Fruit fly (Drosophila melanogaster): ENCODE measurements around the gene CG16952.

Gene CG16952

dm6 chrX:15840003-15840402 is 30.0 kb upstream of the CG16952 start:
- TF ChIP-seq dl (GFP tag; optimal IDR thresholded peaks at IDR 0.05; ENCODE audit: insufficient read depth in 1 of 2, partially characterized antibody in 2 of 2) (no peak), Sp1 (GFP tag; optimal IDR thresholded peaks at IDR 0.05) (no peak), sage (GFP tag; optimal IDR thresholded peaks at IDR 0.05) (no peak), jim (GFP tag; optimal IDR thresholded peaks at IDR 0.05) (no peak), Abd-B (GFP tag; optimal IDR thresholded peaks at IDR 0.05) (no peak), rgr (GFP tag; optimal IDR thresholded peaks at IDR 0.05) (no peak), GATAd (GFP tag; optimal IDR thresholded peaks at IDR 0.05) (no peak), br (GFP tag; optimal IDR thresholded peaks at IDR 0.05) (no peak), Hnf4 (GFP tag; optimal IDR thresholded peaks at IDR 0.05) (no peak), brk (GFP tag; optimal IDR thresholded peaks at IDR 0.05) (no peak), OdsH (GFP tag; optimal IDR thresholded peaks at IDR 0.05) (no peak), CrebA (GFP tag; optimal IDR thresholded peaks at IDR 0.05; ENCODE audit: borderline replicate concordance) (no peak), woc (GFP tag; optimal IDR thresholded peaks at IDR 0.05) (no peak), psq (GFP tag; optimal IDR thresholded peaks at IDR 0.05) (no peak), lola (GFP tag; optimal IDR thresholded peaks at IDR 0.05) (no peak), N (GFP tag; optimal IDR thresholded peaks at IDR 0.05) (no peak), tai (GFP tag; optimal IDR thresholded peaks at IDR 0.05) (no peak), Vsx2 (GFP tag; optimal IDR thresholded peaks at IDR 0.05; ENCODE audit: partially characterized antibody) (no peak), dsf (GFP tag; optimal IDR thresholded peaks at IDR 0.05; ENCODE audit: borderline replicate concordance) (no peak)

- TF ChIP-seq Rel (GFP tag; optimal IDR thresholded peaks at IDR 0.05) (no peak), Rel (tag; optimal IDR thresholded peaks at IDR 0.05) (no peak), usp (GFP tag; optimal IDR thresholded peaks at IDR 0.05) (no peak), Abd-B (GFP tag; optimal IDR thresholded peaks at IDR 0.05) (no peak), CG32264 (GFP tag; optimal IDR thresholded peaks at IDR 0.05) (no peak), Dfd (GFP tag; optimal IDR thresholded peaks at IDR 0.05) (no peak), CrebA (GFP tag; optimal IDR thresholded peaks at IDR 0.05; ENCODE audit: borderline replicate concordance) (no peak), Myc (optimal IDR thresholded peaks at IDR 0.05) (no peak), dl (GFP tag; optimal IDR thresholded peaks at IDR 0.05; ENCODE audit: insufficient read depth in 1 of 2, partially characterized antibody in 2 of 2) (no peak), lola (GFP tag; optimal IDR thresholded peaks at IDR 0.05) (no peak), fru (GFP tag; optimal IDR thresholded peaks at IDR 0.05) (no peak), Hr78 (GFP tag; optimal IDR thresholded peaks at IDR 0.05) (no peak), foxo (GFP tag; optimal IDR thresholded peaks at IDR 0.05) (no peak), N (GFP tag; optimal IDR thresholded peaks at IDR 0.05) (no peak)
These were observed 28.6 kb upstream of the CG16952 start for dm6 chrX:15841346-15841745.

- TF ChIP-seq foxo (GFP tag; optimal IDR thresholded peaks at IDR 0.05) = peak in 1 of 2 experiments; percentile 86
- TF ChIP-seq Jra (GFP tag; optimal IDR thresholded peaks at IDR 0.05) = peak; percentile 64
- TF ChIP-seq HLH106 (tag; optimal IDR thresholded peaks at IDR 0.05) = peak; percentile 85
- TF ChIP-seq h (GFP tag; optimal IDR thresholded peaks at IDR 0.05) = peak; percentile 54
- TF ChIP-seq Rel (GFP tag; optimal IDR thresholded peaks at IDR 0.05) = no peak
- peak; percentile 19 for TF ChIP-seq Rel (tag; optimal IDR thresholded peaks at IDR 0.05)
- TF ChIP-seq fru (GFP tag; optimal IDR thresholded peaks at IDR 0.05) = peak; percentile 83
- TF ChIP-seq Mio (GFP tag; optimal IDR thresholded peaks at IDR 0.05) = no peak
- peak; percentile 51 for TF ChIP-seq Hr78 (GFP tag; optimal IDR thresholded peaks at IDR 0.05)
- no peak for TF ChIP-seq brk (GFP tag; optimal IDR thresholded peaks at IDR 0.05)
- peak; percentile 17 for TF ChIP-seq rgr (GFP tag; optimal IDR thresholded peaks at IDR 0.05)
- TF ChIP-seq GATAd (GFP tag; optimal IDR thresholded peaks at IDR 0.05) = no peak
- no peak for TF ChIP-seq Dfd (GFP tag; optimal IDR thresholded peaks at IDR 0.05)
- TF ChIP-seq Dif (GFP tag; optimal IDR thresholded peaks at IDR 0.05; ENCODE audit: partially characterized antibody) = no peak
- TF ChIP-seq N (GFP tag; optimal IDR thresholded peaks at IDR 0.05) = peak; percentile 30
- peak; percentile 46 for TF ChIP-seq sv (GFP tag; optimal IDR thresholded peaks at IDR 0.05)
- peak; percentile 69 for TF ChIP-seq ey (GFP tag; optimal IDR thresholded peaks at IDR 0.05)
- peak; percentile 81 for TF ChIP-seq woc (GFP tag; optimal IDR thresholded peaks at IDR 0.05)
- no peak for TF ChIP-seq usp (GFP tag; optimal IDR thresholded peaks at IDR 0.05)
- TF ChIP-seq psq (GFP tag; optimal IDR thresholded peaks at IDR 0.05) = peak; percentile 36
- TF ChIP-seq Hnf4 (GFP tag; optimal IDR thresholded peaks at IDR 0.05) = peak; percentile 52
- peak; percentile 31 for TF ChIP-seq Myc (optimal IDR thresholded peaks at IDR 0.05)
- no peak for TF ChIP-seq jim (GFP tag; optimal IDR thresholded peaks at IDR 0.05)
- TF ChIP-seq CG9705 (GFP tag; optimal IDR thresholded peaks at IDR 0.05) = peak; percentile 21
These were observed 25.8 kb upstream of the CG16952 start, which contains the start of the genes ArgRS and CG8578 for dm6 chrX:15844139-15844538. Gene ArgRS (minus strand): TSS chrX:15844145. Gene CG8578 (plus strand): TSS chrX:15844476.
